Worm (Caenorhabditis elegans): Measurements from ENCODE around the gene ZC374.2.

DNA sequence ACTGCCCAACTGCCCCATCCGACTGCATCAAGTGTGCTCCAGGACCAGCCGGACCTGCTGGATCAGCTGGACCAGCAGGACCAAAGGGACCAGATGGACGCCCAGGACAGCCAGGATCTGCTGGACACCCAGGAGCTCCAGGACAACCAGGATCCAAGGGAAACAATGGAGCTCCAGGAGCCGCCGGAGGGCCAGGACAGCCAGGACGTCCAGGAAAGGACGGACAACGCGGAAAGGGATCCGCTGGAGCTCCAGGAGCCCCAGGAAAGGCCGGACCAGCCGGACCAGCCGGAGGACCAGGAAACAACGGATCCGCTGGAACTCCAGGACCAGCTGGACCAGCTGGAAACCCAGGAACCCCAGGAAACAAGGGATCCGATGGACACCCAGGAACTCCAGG is 30.9 kb upstream of the ZC374.2 start:
- TF ChIP-seq ama-1 (optimal IDR thresholded peaks at IDR 0.05) (no peak), sea-1 (GFP tag; conservative IDR thresholded peaks at IDR 0.05) (no peak), B0310.2 (tag; optimal IDR thresholded peaks at IDR 0.05) (no peak), tra-4 (tag; optimal IDR thresholded peaks at IDR 0.05) (no peak), hmg-4 (GFP tag; optimal IDR thresholded peaks at IDR 0.05) (no peak)

Data from whole organism, early embryonic.